Worm (Caenorhabditis elegans) whole organism, young adult: ENCODE results near the gene C35D10.10.

Experiments
- B0019.2 ChIP-seq: fragments of 200-800 bp; sonication (Bioruptor generic); conservative IDR thresholded peaks from 2 replicates; pipeline ENCODE4 v1.3.6; 2022; ENCODE audit warnings: missing genetic modification reagents, missing genetic modification characterization, missing compliant biosample characterization
- B0336.3 ChIP-seq: fragments of 200-800 bp; sonication (Bioruptor generic); IDR thresholded peaks from 2 replicates; pipeline ENCODE4 v1.3.6; 2022; ENCODE audit warnings: missing genetic modification characterization, missing compliant biosample characterization
- C06A6.2 ChIP-seq: fragments of 200-800 bp; sonication (Bioruptor generic); conservative IDR thresholded peaks from 2 replicates; pipeline ENCODE4 v1.3.6; 2022; ENCODE audit warnings: missing genetic modification characterization, missing compliant biosample characterization
- D2030.7 ChIP-seq: fragments of 200-800 bp; sonication (Bioruptor generic); IDR thresholded peaks from 2 replicates; pipeline ENCODE4 v1.3.6; 2022; ENCODE audit warnings: missing genetic modification reagents, missing genetic modification characterization, missing compliant biosample characterization
- F10E7.11 ChIP-seq: sonication (generic microtip); optimal IDR thresholded peaks from 2 replicates; lab custom pipeline; 2017; ENCODE audit warnings: mild to moderate bottlenecking, missing genetic modification characterization, moderate library complexity, missing compliant biosample characterization
- F22D6.2 ChIP-seq: sonication (generic microtip); optimal IDR thresholded peaks from 2 replicates; lab custom pipeline; 2016; ENCODE audit warnings: mild to moderate bottlenecking, missing genetic modification characterization, missing compliant biosample characterization
- F33H1.4 ChIP-seq: fragments of 200-800 bp; sonication (Bioruptor generic); IDR thresholded peaks from 2 replicates; pipeline ENCODE4 v1.3.6; 2022; ENCODE audit warnings: missing genetic modification reagents, missing genetic modification characterization, missing compliant biosample characterization
- F39B2.1 ChIP-seq: fragments of 200-800 bp; sonication (Bioruptor generic); IDR thresholded peaks from 2 replicates; pipeline ENCODE4 v1.3.6; 2022; ENCODE audit warnings: missing genetic modification reagents, missing genetic modification characterization, missing compliant biosample characterization
- K11D2.4 ChIP-seq: fragments of 200-800 bp; sonication (Bioruptor generic); IDR thresholded peaks from 2 replicates; pipeline ENCODE4 v1.3.6; 2022; ENCODE audit warnings: missing genetic modification reagents, missing genetic modification characterization, missing compliant biosample characterization
- K12H6.12 ChIP-seq: fragments of 200-800 bp; sonication (Bioruptor generic); optimal IDR thresholded peaks from 2 replicates; lab custom pipeline; 2018; ENCODE audit warnings: mild to moderate bottlenecking, missing genetic modification characterization, missing compliant biosample characterization
- Y53G8AR.9 ChIP-seq: fragments of 200-800 bp; sonication (Bioruptor generic); conservative IDR thresholded peaks from 2 replicates; pipeline ENCODE4 v1.3.6; 2022; ENCODE audit warnings: missing genetic modification reagents, missing genetic modification characterization, missing compliant biosample characterization
- Y56A3A.18 ChIP-seq: fragments of 200-800 bp; sonication (Bioruptor generic); IDR thresholded peaks from 2 replicates; pipeline ENCODE4 v1.3.6; 2022; ENCODE audit warnings: missing genetic modification reagents, missing genetic modification characterization, missing compliant biosample characterization
- Y79H2A.3 ChIP-seq: fragments of 200-800 bp; sonication (Bioruptor generic); conservative IDR thresholded peaks from 2 replicates; pipeline ENCODE4 v1.3.6; 2022; ENCODE audit warnings: missing genetic modification reagents, missing genetic modification characterization, missing compliant biosample characterization
- Y95B8A.8 ChIP-seq: fragments of 200-800 bp; sonication (Bioruptor generic); IDR thresholded peaks from 2 replicates; pipeline ENCODE4 v1.3.6; 2022; ENCODE audit warnings: missing genetic modification reagents, missing genetic modification characterization, missing compliant biosample characterization
- ama-1 ChIP-seq, 3 experiments: fragments of 150-350 bp in 1 of 3; sonication (generic microtip) in 2 of 3; optimal IDR thresholded peaks; 2 replicates each; lab custom pipeline; 2014 to 2018; ENCODE audit warnings: missing biosample characterization in 2 of 3, missing genetic modification characterization in 2 of 3, missing genetic modification reagents in 2 of 3
- ceh-40 ChIP-seq: fragments of 200-800 bp; sonication (Bioruptor generic); IDR thresholded peaks from 2 replicates; pipeline ENCODE4 v1.3.6; 2022; ENCODE audit warnings: missing genetic modification characterization, missing compliant biosample characterization
- chd-7 ChIP-seq: sonication (generic microtip); optimal IDR thresholded peaks from 2 replicates; lab custom pipeline; 2016; ENCODE audit warnings: mild to moderate bottlenecking, missing genetic modification characterization, moderate library complexity, missing compliant biosample characterization
- die-1 ChIP-seq: sonication (generic microtip); optimal IDR thresholded peaks from 2 replicates; lab custom pipeline; 2016; ENCODE audit warnings: missing genotype, mild to moderate bottlenecking, missing genetic modification characterization, missing compliant biosample characterization
- dox-1 ChIP-seq: fragments of 200-800 bp; sonication (Bioruptor generic); IDR thresholded peaks from 2 replicates; pipeline ENCODE4 v1.3.6; 2022; ENCODE audit warnings: missing genetic modification reagents, missing genetic modification characterization, missing compliant biosample characterization
- dpl-1 ChIP-seq: fragments of 150-350 bp; optimal IDR thresholded peaks from 2 replicates; lab custom pipeline; 2014; ENCODE audit warnings: missing biosample characterization, missing genetic modification reagents, missing genetic modification characterization
- efl-1 ChIP-seq: fragments of 150-350 bp; optimal IDR thresholded peaks from 2 replicates; lab custom pipeline; 2014; ENCODE audit warnings: missing biosample characterization, missing genetic modification reagents, missing genetic modification characterization
- ekl-4 ChIP-seq: fragments of 200-800 bp; sonication (Bioruptor generic); IDR thresholded peaks from 2 replicates; pipeline ENCODE4 v1.3.6; 2022; ENCODE audit warnings: missing genetic modification reagents, missing genetic modification characterization, missing compliant biosample characterization
- him-1 ChIP-seq: sonication (generic microtip); optimal IDR thresholded peaks from 2 replicates; lab custom pipeline; 2016; ENCODE audit warnings: missing genotype, missing genetic modification reagents, missing genetic modification characterization, missing compliant biosample characterization
- hlh-26 ChIP-seq: fragments of 200-800 bp; sonication (Bioruptor generic); conservative IDR thresholded peaks from 2 replicates; pipeline ENCODE4 v1.3.6; 2022; ENCODE audit warnings: missing genetic modification reagents, missing genetic modification characterization, missing compliant biosample characterization
- hsf-1 ChIP-seq: fragments of 200-800 bp; sonication (Bioruptor generic); IDR thresholded peaks from 2 replicates; pipeline ENCODE4 v1.3.6; 2022; ENCODE audit warnings: missing genetic modification reagents, missing genetic modification characterization, missing compliant biosample characterization
- lin-35 ChIP-seq, 3 experiments: fragments of 150-350 bp in 2 of 3; sonication (generic microtip) in 1 of 3; optimal IDR thresholded peaks; 2 replicates each; lab custom pipeline; 2014 to 2018; ENCODE audit warnings: missing biosample characterization in 3 of 3, missing genetic modification characterization in 3 of 3, missing genetic modification reagents in 3 of 3
- lin-54 ChIP-seq: fragments of 200-800 bp; sonication (Bioruptor generic); optimal IDR thresholded peaks from 2 replicates; lab custom pipeline; 2018; ENCODE audit warnings: mild to moderate bottlenecking, missing genetic modification characterization, missing compliant biosample characterization
- lsl-1 ChIP-seq: fragments of 200-800 bp; sonication (Bioruptor generic); optimal IDR thresholded peaks from 2 replicates; lab custom pipeline; 2018; ENCODE audit warnings: mild to moderate bottlenecking, missing genetic modification characterization, moderate library complexity, missing compliant biosample characterization
- lsy-27 ChIP-seq: sonication (generic microtip); optimal IDR thresholded peaks from 2 replicates; lab custom pipeline; 2017; ENCODE audit warnings: missing genetic modification characterization, mild to moderate bottlenecking, missing compliant biosample characterization, antibody characterized with exemption, missing genotype, borderline replicate concordance; ENCODE audit not compliant: insufficient read depth
- madf-3 ChIP-seq: fragments of 200-800 bp; sonication (Bioruptor generic); IDR thresholded peaks from 2 replicates; pipeline ENCODE4 v1.3.6; 2022; ENCODE audit warnings: missing genetic modification reagents, missing genetic modification characterization, missing compliant biosample characterization
- madf-6 ChIP-seq: fragments of 200-800 bp; sonication (Bioruptor generic); IDR thresholded peaks from 2 replicates; pipeline ENCODE4 v1.3.6; 2022; ENCODE audit warnings: missing genetic modification reagents, missing genetic modification characterization, missing compliant biosample characterization
- mcd-1 ChIP-seq: fragments of 200-800 bp; sonication (Bioruptor generic); IDR thresholded peaks from 2 replicates; pipeline ENCODE4 v1.3.6; 2022; ENCODE audit warnings: missing genetic modification reagents, missing genetic modification characterization, missing compliant biosample characterization
- mxl-1 ChIP-seq: sonication (generic microtip); optimal IDR thresholded peaks from 2 replicates; lab custom pipeline; 2016; ENCODE audit warnings: missing genetic modification characterization, missing compliant biosample characterization
- nhr-120 ChIP-seq: fragments of 200-800 bp; sonication (Bioruptor generic); IDR thresholded peaks from 2 replicates; pipeline ENCODE4 v1.3.6; 2022; ENCODE audit warnings: missing genetic modification characterization, missing compliant biosample characterization
- nhr-179 ChIP-seq: sonication (generic microtip); optimal IDR thresholded peaks from 2 replicates; lab custom pipeline; 2016; ENCODE audit warnings: mild to moderate bottlenecking, missing genetic modification characterization, missing compliant biosample characterization
- pha-4 ChIP-seq: fragments of 150-350 bp; sonication (generic microtip); optimal IDR thresholded peaks from 2 replicates; lab custom pipeline; 2014; ENCODE audit warnings: missing biosample characterization, missing genetic modification reagents, missing genetic modification characterization
- snpc-3.4 ChIP-seq: sonication (generic microtip); optimal IDR thresholded peaks from 2 replicates; lab custom pipeline; 2017; ENCODE audit warnings: missing genetic modification characterization, mild to moderate bottlenecking, missing compliant biosample characterization, antibody characterized with exemption, moderate library complexity, missing genotype, missing genetic modification reagents
- somi-1 ChIP-seq: fragments of 200-800 bp; sonication (Bioruptor generic); optimal IDR thresholded peaks from 2 replicates; lab custom pipeline; 2018; ENCODE audit warnings: mild to moderate bottlenecking, missing genetic modification characterization, missing compliant biosample characterization
- tbx-9 ChIP-seq: sonication (generic microtip); optimal IDR thresholded peaks from 2 replicates; lab custom pipeline; 2016; ENCODE audit warnings: borderline replicate concordance, missing genetic modification characterization, inconsistent platforms, missing compliant biosample characterization
- xnd-1 ChIP-seq: sonication (generic microtip); optimal IDR thresholded peaks from 2 replicates; lab custom pipeline; 2016; ENCODE audit warnings: missing genotype, missing genetic modification reagents, missing genetic modification characterization, missing compliant biosample characterization

C35D10.10 gene

DNA sequence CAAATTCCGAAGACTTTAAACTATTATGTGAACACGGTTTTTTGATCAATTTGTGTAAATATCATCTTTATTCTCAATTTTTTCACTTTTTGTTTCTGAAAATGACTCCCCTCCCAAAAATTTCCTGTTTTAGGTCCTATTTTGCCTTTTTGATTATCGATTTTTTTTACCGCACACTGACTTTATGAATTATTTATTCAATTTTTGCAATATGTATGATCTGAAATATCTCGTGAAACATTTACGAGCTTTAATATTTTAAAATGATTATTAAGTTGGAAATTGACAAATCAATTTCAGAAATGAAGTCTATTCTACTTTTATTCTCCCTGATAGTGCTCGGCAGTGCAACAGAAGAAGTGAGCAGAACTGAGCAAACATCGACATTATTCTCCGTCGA is 17.9 kb upstream of the C35D10.10 start, which contains the start of gene C35D10.1 (continued):
- 0 out of 2 replicates have a peak, but pooled peaks have one; percentile 26 for TF ChIP-seq B0336.3 (GFP tag; lab: Robert Waterston, UW)
- no peak for TF ChIP-seq hlh-26 (GFP tag; lab: Robert Waterston, UW)

DNA sequence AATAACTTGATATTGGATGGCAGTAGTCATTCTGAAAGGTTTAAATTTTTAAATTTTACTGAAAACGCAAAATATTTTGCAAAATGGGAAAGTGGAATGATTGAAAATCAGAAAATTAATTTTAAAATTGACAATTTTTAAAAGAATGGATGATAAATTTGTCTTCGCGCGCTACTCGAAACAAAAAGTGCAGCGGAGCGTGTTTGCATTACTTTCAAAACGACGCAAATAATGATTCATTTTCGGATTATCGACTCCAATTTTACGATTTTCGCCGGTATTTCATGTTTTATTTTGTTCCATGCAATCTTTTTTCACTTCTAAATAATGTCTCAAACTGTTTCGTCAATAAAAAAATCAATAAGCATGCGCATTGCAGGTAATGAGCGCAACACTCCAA is 16.7 kb upstream of the C35D10.10 start, which contains the start of the genes tost-1 and arx-6:
Gene tost-1 (minus strand): TSS at position 31 of the 400 bp plus-strand sequence.
Gene arx-6 (plus strand): TSS at position 378 of the 400 bp plus-strand sequence.
- TF ChIP-seq madf-3 (GFP tag; lab: Robert Waterston, UW) (no peak), ekl-4 (GFP tag; lab: Robert Waterston, UW) (no peak), nhr-120 (GFP tag; lab: Robert Waterston, UW) (no peak), pha-4 (no peak), tbx-9 (no peak), hlh-26 (GFP tag; lab: Robert Waterston, UW) (no peak), xnd-1 (tag; lab: Kevin White, UChicago) (no peak), mcd-1 (GFP tag; lab: Robert Waterston, UW) (peak; percentile 86), Y56A3A.18 (GFP tag; lab: Robert Waterston, UW) (no peak), somi-1 (GFP tag; lab: Kevin White, UChicago) (no peak), dox-1 (GFP tag; lab: Robert Waterston, UW) (0 out of 2 replicates have a peak, but pooled peaks have one; percentile 11), lin-54 (GFP tag; lab: Kevin White, UChicago) (peak; percentile 69), lsl-1 (GFP tag; lab: Kevin White, UChicago) (peak; percentile 37), dpl-1 (peak; percentile 44), lsy-27 (tag; lab: Kevin White, UChicago) (no peak), F39B2.1 (GFP tag; lab: Robert Waterston, UW) (no peak), hsf-1 (GFP tag; lab: Robert Waterston, UW) (no peak), Y79H2A.3 (no peak), F10E7.11 (tag; lab: Kevin White, UChicago) (no peak), K12H6.12 (no peak), Y95B8A.8 (no peak), C06A6.2 (no peak), him-1 (tag; lab: Kevin White, UChicago) (peak; percentile 15), Y53G8AR.9 (GFP tag; lab: Robert Waterston, UW) (no peak), B0019.2 (GFP tag; lab: Robert Waterston, UW) (no peak), chd-7 (tag; lab: Kevin White, UChicago) (no peak), D2030.7 (GFP tag; lab: Robert Waterston, UW) (peak; percentile 48; the same call in 1 of the 2 replicates), ama-1 (optimal IDR thresholded peaks at IDR 0.05; lab: Kevin White, UChicago) (no peak), ama-1 (GFP tag; optimal IDR thresholded peaks at IDR 0.05; lab: Kevin White, UChicago) (no peak), F22D6.2 (tag; lab: Kevin White, UChicago) (no peak), snpc-3.4 (tag; lab: Kevin White, UChicago) (no peak), F33H1.4 (GFP tag; lab: Robert Waterston, UW) (0 out of 2 replicates have a peak, but pooled peaks have one; percentile 18), madf-6 (peak; percentile 63), mxl-1 (tag; lab: Kevin White, UChicago) (no peak), die-1 (tag; lab: Kevin White, UChicago) (no peak), lin-35 (GFP tag; optimal IDR thresholded peaks at IDR 0.05; lab: Kevin White, UChicago) (peak in 1 of 3 experiments; percentile 52), K11D2.4 (GFP tag; lab: Robert Waterston, UW) (no peak), nhr-179 (tag; lab: Kevin White, UChicago) (no peak), efl-1 (peak; percentile 76), ceh-40 (GFP tag; lab: Robert Waterston, UW) (no peak)
